Worm (Caenorhabditis elegans) whole organism, mixed stage, embryonic: ENCODE data around the gene npr-39.

Experiments used
- nhr-2 ChIP-seq: fragments of 150-350 bp; optimal IDR thresholded peaks from 2 replicates; lab custom pipeline; 2014; ENCODE audit warnings: missing biosample characterization, missing genetic modification characterization
- nhr-76 ChIP-seq: sonication (generic microtip); optimal IDR thresholded peaks from 2 replicates; lab custom pipeline; 2017; ENCODE audit warnings: missing biosample characterization, missing genetic modification characterization
- sem-2 ChIP-seq: fragments of 200-800 bp; sonication (Bioruptor generic); optimal IDR thresholded peaks from 2 replicates; lab custom pipeline; 2018; ENCODE audit warnings: mild to moderate bottlenecking, missing genetic modification characterization, missing compliant biosample characterization
- snpc-4 ChIP-seq: fragments of 150-350 bp; optimal IDR thresholded peaks from 2 replicates; lab custom pipeline; 2014; ENCODE audit warnings: missing biosample characterization, missing genetic modification characterization
- unc-39 ChIP-seq: fragments of 150-350 bp; optimal IDR thresholded peaks from 2 replicates; lab custom pipeline; 2014; ENCODE audit warnings: missing biosample characterization, missing genetic modification characterization

DNA sequence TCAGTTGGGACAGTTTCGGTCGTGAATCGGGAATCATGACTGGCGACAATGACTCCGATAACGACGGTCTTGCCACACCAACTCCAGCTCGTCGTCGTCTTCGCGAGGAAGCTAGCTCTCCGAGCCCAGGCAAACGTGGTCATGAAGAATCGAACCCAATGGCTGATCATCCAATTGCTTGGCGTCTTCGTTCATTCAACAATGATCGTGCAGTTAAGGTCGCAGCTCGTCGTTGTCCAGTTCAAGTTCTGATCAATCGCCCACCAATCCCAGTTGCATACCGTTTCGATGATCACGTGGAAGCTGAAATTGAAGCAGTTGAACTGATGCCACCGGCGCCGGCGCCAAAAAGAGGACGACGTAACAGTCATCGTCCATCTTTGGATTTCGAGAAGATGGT is 19.7 kb upstream of the npr-39 start:
- TF ChIP-seq nhr-2 (tag; lab: Kevin White, UChicago) (no peak), sem-2 (GFP tag; lab: Kevin White, UChicago) (no peak), unc-39 (tag; lab: Kevin White, UChicago) (no peak), nhr-76 (tag; lab: Kevin White, UChicago) (no peak), snpc-4 (tag; lab: Kevin White, UChicago) (no peak)
